Fruit fly (Drosophila melanogaster) whole organism, embryonic: ENCODE results near the gene Alg9.

Experiments
- B-H2 ChIP-seq: fragments of 200-800 bp; sonication (Bioruptor generic); optimal IDR thresholded peaks from 2 replicates; lab custom pipeline; 2018; ENCODE audit warnings: missing biosample characterization, mild to moderate bottlenecking, missing genetic modification characterization
- BEAF-32 ChIP-seq: fragments of 200-800 bp; sonication (Bioruptor generic); optimal IDR thresholded peaks from 3 replicates; lab custom pipeline; 2017; ENCODE audit warnings: missing biosample characterization, missing genetic modification characterization, mild to moderate bottlenecking, moderate library complexity, missing genetic modification reagents
- CG11696 ChIP-seq: fragments of 200-800 bp; sonication (Bioruptor generic); IDR thresholded peaks from 2 replicates; pipeline ENCODE4 v1.3.6; 2022; ENCODE audit warnings: missing biosample characterization, missing genetic modification characterization
- CG11723 ChIP-seq: fragments of 200-800 bp; sonication (Bioruptor generic); optimal IDR thresholded peaks from 2 replicates; lab custom pipeline; 2017; ENCODE audit warnings: missing biosample characterization, mild to moderate bottlenecking, missing genetic modification characterization
- CG12299 ChIP-seq: fragments of 200-800 bp; sonication (Bioruptor generic); optimal IDR thresholded peaks from 2 replicates; lab custom pipeline; 2018; ENCODE audit warnings: missing biosample characterization, mild to moderate bottlenecking, missing genetic modification characterization
- CG1233 ChIP-seq: fragments of 200-800 bp; sonication (Bioruptor generic); optimal IDR thresholded peaks from 4 replicates; lab custom pipeline; 2018; ENCODE audit warnings: missing biosample characterization, mild to moderate bottlenecking, missing genetic modification characterization
- CG15011 ChIP-seq: fragments of 200-800 bp; sonication (Bioruptor generic); optimal IDR thresholded peaks from 3 replicates; lab custom pipeline; 2018; ENCODE audit warnings: missing biosample characterization, mild to moderate bottlenecking, missing genetic modification characterization
- CG17385 ChIP-seq: fragments of 200-800 bp; sonication (Bioruptor generic); optimal IDR thresholded peaks from 3 replicates; lab custom pipeline; 2018; ENCODE audit warnings: missing biosample characterization, mild to moderate bottlenecking, missing genetic modification characterization
- CG18764 ChIP-seq: fragments of 200-800 bp; sonication (Bioruptor generic); optimal IDR thresholded peaks from 3 replicates; lab custom pipeline; 2016; ENCODE audit warnings: missing biosample characterization, missing genetic modification characterization
- CG2199 ChIP-seq: fragments of 200-800 bp; sonication (Bioruptor generic); IDR thresholded peaks from 3 replicates; pipeline ENCODE4 v1.3.6; 2022; ENCODE audit warnings: missing biosample characterization, missing genetic modification characterization
- CG3838 ChIP-seq: fragments of 200-800 bp; sonication (Bioruptor generic); optimal IDR thresholded peaks from 3 replicates; lab custom pipeline; 2016; ENCODE audit warnings: missing biosample characterization, missing genetic modification characterization
- CG3847 ChIP-seq: fragments of 200-800 bp; sonication (Bioruptor generic); IDR thresholded peaks from 2 replicates; pipeline ENCODE4 v1.3.6; 2022; ENCODE audit warnings: missing biosample characterization, missing genetic modification characterization
- CG7987 ChIP-seq: fragments of 200-800 bp; sonication (Bioruptor generic); optimal IDR thresholded peaks from 2 replicates; lab custom pipeline; 2018; ENCODE audit warnings: missing biosample characterization, mild to moderate bottlenecking, missing genetic modification characterization, moderate library complexity
- CG9437 ChIP-seq: fragments of 200-800 bp; sonication (Bioruptor generic); optimal IDR thresholded peaks from 2 replicates; lab custom pipeline; 2018; ENCODE audit warnings: missing biosample characterization, mild to moderate bottlenecking, missing genetic modification characterization
- CG9609 ChIP-seq: fragments of 200-800 bp; sonication (Bioruptor generic); optimal IDR thresholded peaks from 3 replicates; lab custom pipeline; 2016; ENCODE audit warnings: missing biosample characterization, missing genetic modification characterization
- CTCF ChIP-seq: fragments of 200-800 bp; sonication (Bioruptor generic); optimal IDR thresholded peaks from 2 replicates; lab custom pipeline; 2017; ENCODE audit warnings: missing biosample characterization, mild to moderate bottlenecking, missing genetic modification characterization, moderate library complexity
- D19B ChIP-seq: fragments of 200-800 bp; sonication (Bioruptor generic); optimal IDR thresholded peaks from 2 replicates; lab custom pipeline; 2017; ENCODE audit warnings: missing biosample characterization, mild to moderate bottlenecking, missing genetic modification characterization
- Dip3 ChIP-seq: fragments of 200-800 bp; sonication (Bioruptor generic); optimal IDR thresholded peaks from 3 replicates; lab custom pipeline; 2016; ENCODE audit warnings: missing biosample characterization, missing genetic modification characterization
- Fer1 ChIP-seq: fragments of 200-800 bp; sonication (Bioruptor generic); optimal IDR thresholded peaks from 2 replicates; lab custom pipeline; 2017; ENCODE audit warnings: missing biosample characterization, mild to moderate bottlenecking, missing genetic modification characterization
- GATAe ChIP-seq: fragments of 200-800 bp; sonication (Bioruptor generic); conservative IDR thresholded peaks from 2 replicates; pipeline ENCODE4 v1.3.6; 2022; ENCODE audit warnings: missing biosample characterization, missing genetic modification characterization
- Gsc ChIP-seq: fragments of 200-800 bp; sonication (Bioruptor generic); IDR thresholded peaks from 2 replicates; pipeline ENCODE4 v1.3.6; 2022; ENCODE audit warnings: missing biosample characterization, missing genetic modification characterization
- Jarid2 ChIP-seq: fragments of 200-800 bp; sonication (Bioruptor generic); optimal IDR thresholded peaks from 3 replicates; lab custom pipeline; 2017; ENCODE audit warnings: mild to moderate bottlenecking, missing biosample characterization, missing genetic modification reagents, missing genetic modification characterization
- Lim3 ChIP-seq: fragments of 200-800 bp; sonication (Bioruptor generic); IDR thresholded peaks from 2 replicates; pipeline ENCODE4 v1.3.6; 2022; ENCODE audit warnings: missing biosample characterization, missing genetic modification characterization
- Oli ChIP-seq: fragments of 200-800 bp; sonication (Bioruptor generic); optimal IDR thresholded peaks from 2 replicates; lab custom pipeline; 2018; ENCODE audit warnings: missing biosample characterization, mild to moderate bottlenecking, missing genetic modification characterization, moderate library complexity
- Sin3A ChIP-seq: fragments of >200 bp; optimal IDR thresholded peaks from 2 replicates; lab custom pipeline; 2018
- Sry-β ChIP-seq: fragments of 200-800 bp; sonication (Bioruptor generic); optimal IDR thresholded peaks from 2 replicates; lab custom pipeline; 2018; ENCODE audit warnings: missing biosample characterization, mild to moderate bottlenecking, missing genetic modification characterization, moderate library complexity
- Ssrp ChIP-seq: fragments of 200-800 bp; sonication (Bioruptor generic); optimal IDR thresholded peaks from 2 replicates; lab custom pipeline; 2018; ENCODE audit warnings: missing biosample characterization, mild to moderate bottlenecking, missing genetic modification characterization, moderate library complexity
- Usf ChIP-seq: fragments of 200-800 bp; sonication (Bioruptor generic); optimal IDR thresholded peaks from 2 replicates; lab custom pipeline; 2017; ENCODE audit warnings: missing genotype, missing biosample characterization, missing genetic modification characterization
- aop ChIP-seq: fragments of 200-800 bp; sonication (Bioruptor generic); IDR thresholded peaks from 2 replicates; pipeline ENCODE4 v1.3.6; 2022; ENCODE audit warnings: missing biosample characterization, missing genetic modification characterization
- az2 ChIP-seq: fragments of 200-800 bp; sonication (Bioruptor generic); optimal IDR thresholded peaks from 3 replicates; lab custom pipeline; 2016; ENCODE audit warnings: missing biosample characterization, missing genetic modification characterization
- bbx ChIP-seq: fragments of 200-800 bp; sonication (Bioruptor generic); IDR thresholded peaks from 2 replicates; pipeline ENCODE4 v1.3.6; 2022; ENCODE audit warnings: missing biosample characterization, missing genetic modification characterization; ENCODE audit not compliant: partially characterized antibody
- corto ChIP-seq: fragments of 200-800 bp; sonication (Bioruptor generic); optimal IDR thresholded peaks from 2 replicates; lab custom pipeline; 2016; ENCODE audit warnings: missing biosample characterization, mild to moderate bottlenecking, missing genetic modification characterization, moderate library complexity
- da ChIP-seq: fragments of 200-800 bp; sonication (Bioruptor generic); optimal IDR thresholded peaks from 2 replicates; lab custom pipeline; 2016; ENCODE audit warnings: missing biosample characterization, missing genetic modification characterization
- dm ChIP-seq: fragments of 200-800 bp; sonication (Bioruptor generic); optimal IDR thresholded peaks from 3 replicates; lab custom pipeline; 2016; ENCODE audit warnings: missing biosample characterization, missing genetic modification characterization
- exex ChIP-seq: fragments of 200-800 bp; sonication (Bioruptor generic); optimal IDR thresholded peaks from 4 replicates; lab custom pipeline; 2018; ENCODE audit warnings: missing biosample characterization, mild to moderate bottlenecking, missing genetic modification characterization, moderate library complexity
- hbn ChIP-seq: fragments of 200-800 bp; sonication (Bioruptor generic); IDR thresholded peaks from 2 replicates; pipeline ENCODE4 v1.3.6; 2022; ENCODE audit warnings: missing biosample characterization, missing genetic modification characterization; ENCODE audit not compliant: partially characterized antibody
- jigr1 ChIP-seq: fragments of 200-800 bp; sonication (Bioruptor generic); IDR thresholded peaks from 3 replicates; pipeline ENCODE4 v1.3.6; 2022; ENCODE audit warnings: missing biosample characterization, missing genetic modification characterization
- oc ChIP-seq: fragments of 200-800 bp; sonication (Bioruptor generic); optimal IDR thresholded peaks from 2 replicates; lab custom pipeline; 2018; ENCODE audit warnings: missing biosample characterization, mild to moderate bottlenecking, missing genetic modification characterization, moderate library complexity
- pho ChIP-seq: fragments of 200-800 bp; sonication (Bioruptor generic); optimal IDR thresholded peaks from 2 replicates; lab custom pipeline; 2016; ENCODE audit warnings: missing biosample characterization, missing genetic modification characterization
- phol ChIP-seq: fragments of 200-800 bp; sonication (Bioruptor generic); optimal IDR thresholded peaks from 3 replicates; lab custom pipeline; 2018; ENCODE audit warnings: missing biosample characterization, mild to moderate bottlenecking, missing genetic modification characterization, moderate library complexity
- psq ChIP-seq: fragments of 200-800 bp; sonication (Bioruptor generic); optimal IDR thresholded peaks from 2 replicates; lab custom pipeline; 2017; ENCODE audit warnings: missing biosample characterization, missing genetic modification characterization
- ranshi ChIP-seq: fragments of 200-800 bp; sonication (Bioruptor generic); IDR thresholded peaks from 2 replicates; pipeline ENCODE4 v1.3.6; 2022; ENCODE audit warnings: missing biosample characterization, missing genetic modification characterization
- sisA ChIP-seq: fragments of 200-800 bp; sonication (Bioruptor generic); IDR thresholded peaks from 2 replicates; pipeline ENCODE4 v1.3.6; 2022; ENCODE audit warnings: missing biosample characterization, missing genetic modification characterization
- stc ChIP-seq: fragments of 200-800 bp; sonication (Bioruptor generic); IDR thresholded peaks from 2 replicates; pipeline ENCODE4 v1.3.6; 2022; ENCODE audit warnings: missing biosample characterization, missing genetic modification characterization
- stwl ChIP-seq: fragments of 200-800 bp; sonication (Bioruptor generic); optimal IDR thresholded peaks from 3 replicates; lab custom pipeline; 2018; ENCODE audit warnings: missing biosample characterization, mild to moderate bottlenecking, missing genetic modification characterization, moderate library complexity
- sug ChIP-seq: fragments of 200-800 bp; optimal IDR thresholded peaks from 2 replicates; lab custom pipeline; 2019; ENCODE audit warnings: missing biosample characterization, mild to moderate bottlenecking, missing genetic modification characterization, moderate library complexity
- tio ChIP-seq: fragments of 200-800 bp; sonication (Bioruptor generic); optimal IDR thresholded peaks from 2 replicates; lab custom pipeline; 2017; ENCODE audit warnings: missing biosample characterization, missing genetic modification characterization, inconsistent platforms
- tup ChIP-seq: fragments of 200-800 bp; sonication (Bioruptor generic); optimal IDR thresholded peaks from 2 replicates; lab custom pipeline; 2016; ENCODE audit warnings: missing biosample characterization, mild to moderate bottlenecking, missing genetic modification characterization, moderate library complexity
- unc-4 ChIP-seq: fragments of 200-800 bp; sonication (Bioruptor generic); IDR thresholded peaks from 2 replicates; pipeline ENCODE4 v1.3.6; 2022; ENCODE audit warnings: missing biosample characterization, missing genetic modification characterization; ENCODE audit not compliant: partially characterized antibody
- vnd ChIP-seq: fragments of 200-800 bp; sonication (Bioruptor generic); IDR thresholded peaks from 3 replicates; pipeline ENCODE4 v1.3.6; 2022; ENCODE audit warnings: missing biosample characterization, missing genetic modification characterization; ENCODE audit not compliant: partially characterized antibody
- wor ChIP-seq: fragments of 200-800 bp; sonication (Bioruptor generic); IDR thresholded peaks from 2 replicates; pipeline ENCODE4 v1.3.6; 2022; ENCODE audit warnings: missing biosample characterization, missing genetic modification characterization
- z ChIP-seq: fragments of 200-800 bp; sonication (Bioruptor generic); IDR thresholded peaks from 3 replicates; pipeline ENCODE4 v1.3.6; 2022; ENCODE audit warnings: missing biosample characterization, missing genetic modification characterization

Alg9 gene

DNA sequence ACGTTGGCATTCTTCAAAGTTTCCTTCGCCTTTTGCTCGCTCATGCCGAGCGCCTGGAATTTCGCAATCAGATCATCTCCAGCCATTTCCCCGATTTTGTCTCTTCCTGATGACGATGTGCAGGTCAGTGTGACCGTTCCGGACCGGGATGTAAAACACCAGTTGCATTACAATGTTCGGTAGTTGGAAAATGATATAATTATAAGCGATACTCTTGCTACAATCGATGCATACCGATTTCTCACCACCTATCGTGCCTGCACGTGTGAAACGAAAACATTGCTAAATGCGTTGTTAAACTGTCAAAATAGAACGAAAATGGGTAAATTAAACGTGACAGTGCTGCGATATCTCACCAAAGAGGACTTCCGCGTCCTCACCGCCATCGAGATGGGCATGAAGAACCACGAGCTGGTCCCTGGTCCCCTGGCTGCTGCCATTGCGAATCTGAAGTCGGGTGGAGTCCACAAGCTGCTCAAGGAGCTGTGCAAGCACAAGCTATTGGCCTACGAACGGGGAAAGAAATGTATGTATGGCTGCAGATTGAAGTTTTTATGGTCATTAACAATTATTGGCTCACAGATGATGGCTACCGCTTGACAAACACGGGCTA, 44.3 kb downstream of the Alg9 start, which contains the start of the genes GlnRS and RIOK2:
TSS of gene GlnRS (minus strand) at position 133 of the 613 bp plus-strand sequence.
TSS of gene RIOK2 (plus strand) at position 256 of the 613 bp plus-strand sequence.
- peak; percentile 10 for TF ChIP-seq CTCF (GFP tag; lab: Kevin White, UChicago)
- no peak for TF ChIP-seq Fer1
- peak; percentile 14 for TF ChIP-seq CG12299 (tag; lab: Kevin White, UChicago)
- no peak for TF ChIP-seq tup
- TF ChIP-seq GATAe: no peak
- TF ChIP-seq unc-4: peak; percentile 97
- TF ChIP-seq sisA (GFP tag; lab: Robert Waterston, UW): no peak
- no peak for TF ChIP-seq da
- peak; percentile 96 for TF ChIP-seq bbx (GFP tag; lab: Robert Waterston, UW)
- peak; percentile 99 for TF ChIP-seq dm (GFP tag; lab: Kevin White, UChicago)
- peak; percentile 97 for TF ChIP-seq hbn (GFP tag; lab: Robert Waterston, UW)
- peak; percentile 92 for TF ChIP-seq vnd (GFP tag; lab: Robert Waterston, UW)
- TF ChIP-seq Gsc: no peak
- no peak for TF ChIP-seq CG15011 (GFP tag; lab: Kevin White, UChicago)
- TF ChIP-seq Oli (tag; lab: Kevin White, UChicago): no peak
- no peak for TF ChIP-seq CG9437 (GFP tag; lab: Kevin White, UChicago)
- TF ChIP-seq jigr1 (GFP tag; lab: Robert Waterston, UW): no peak
- TF ChIP-seq Sry-β: peak; percentile 67
- no peak for TF ChIP-seq aop
- TF ChIP-seq z (GFP tag; lab: Robert Waterston, UW): no peak
- no peak for TF ChIP-seq tio (GFP tag; lab: Kevin White, UChicago)
- TF ChIP-seq wor (GFP tag; lab: Robert Waterston, UW): no peak
- TF ChIP-seq CG11696 (GFP tag; lab: Robert Waterston, UW): no peak
- peak; percentile 69 for TF ChIP-seq phol (tag; lab: Kevin White, UChicago)
- no peak for TF ChIP-seq exex (tag; lab: Kevin White, UChicago)
- TF ChIP-seq oc (tag; lab: Kevin White, UChicago): no peak
- no peak for TF ChIP-seq corto (GFP tag; lab: Kevin White, UChicago)
- no peak for TF ChIP-seq Usf (GFP tag; lab: Kevin White, UChicago)
- TF ChIP-seq CG11723 (GFP tag; lab: Kevin White, UChicago): no peak
- peak; percentile 45; the same call in 1 of the 2 replicates for TF ChIP-seq CG3847 (GFP tag; lab: Robert Waterston, UW)
- no peak for TF ChIP-seq Jarid2
- TF ChIP-seq Ssrp (tag; lab: Kevin White, UChicago): no peak
- no peak for TF ChIP-seq CG18764 (GFP tag; lab: Kevin White, UChicago)
- TF ChIP-seq CG1233 (GFP tag; lab: Kevin White, UChicago): no peak
- TF ChIP-seq Lim3 (GFP tag; lab: Robert Waterston, UW): no peak
- TF ChIP-seq CG17385 (GFP tag; lab: Kevin White, UChicago): no peak
- peak; percentile 78 for TF ChIP-seq Sin3A
- TF ChIP-seq psq (GFP tag; lab: Kevin White, UChicago): no peak
- no peak for TF ChIP-seq CG3838 (GFP tag; lab: Kevin White, UChicago)
- TF ChIP-seq az2 (GFP tag; lab: Kevin White, UChicago): no peak
- TF ChIP-seq D19B (GFP tag; lab: Kevin White, UChicago): no peak
- TF ChIP-seq CG2199 (GFP tag; lab: Robert Waterston, UW): no peak
- TF ChIP-seq stc (GFP tag; lab: Robert Waterston, UW): no peak
- TF ChIP-seq CG7987 (GFP tag; lab: Kevin White, UChicago): peak; percentile 49
- TF ChIP-seq sug (tag; lab: Kevin White, UChicago): peak; percentile 56
- peak; percentile 53 for TF ChIP-seq B-H2 (GFP tag; lab: Kevin White, UChicago)
- peak; percentile 97 for TF ChIP-seq BEAF-32 (GFP tag; lab: Kevin White, UChicago)
- TF ChIP-seq CG9609 (GFP tag; lab: Kevin White, UChicago): peak; percentile 16
- TF ChIP-seq ranshi (GFP tag; lab: Robert Waterston, UW): no peak
- TF ChIP-seq pho (GFP tag; lab: Kevin White, UChicago): peak; percentile 5
- TF ChIP-seq Dip3 (GFP tag; lab: Kevin White, UChicago): no peak
- peak; percentile 95 for TF ChIP-seq stwl
